Worm (Caenorhabditis elegans) whole organism, L4/young adult: ENCODE measurements around the gene hda-5.

Source experiments
- W03F9.2 ChIP-seq: fragments of 150-350 bp; optimal IDR thresholded peaks from 2 replicates; lab custom pipeline; 2014; ENCODE audit warnings: missing biosample characterization, missing genetic modification characterization
- him-1 ChIP-seq: sonication (generic microtip); optimal IDR thresholded peaks from 2 replicates; lab custom pipeline; 2016; ENCODE audit warnings: missing genotype, missing genetic modification reagents, missing genetic modification characterization, missing compliant biosample characterization

DNA sequence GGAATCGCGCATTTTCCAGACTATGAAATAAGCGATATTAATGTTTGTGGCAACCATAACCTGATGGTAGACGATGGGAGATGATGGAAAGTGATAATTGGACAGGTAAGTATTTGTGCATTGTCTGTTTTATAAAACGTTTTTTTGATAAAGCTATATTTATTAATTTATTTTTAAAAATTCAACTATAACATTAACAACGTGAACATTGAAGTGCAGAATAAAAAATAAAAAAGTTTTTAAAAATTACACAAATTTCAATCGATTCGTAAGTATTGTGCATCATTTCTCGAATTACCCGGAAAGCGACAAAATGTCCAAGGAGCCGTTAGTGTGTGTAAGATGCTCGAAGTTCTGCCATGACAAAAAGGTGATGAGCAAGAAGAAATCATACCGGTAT, 7.4 kb downstream of the hda-5 start, which contains the start of gene jmjd-1.1:
- TF ChIP-seq him-1 (tag; lab: Kevin White, UChicago) (no peak), W03F9.2 (no peak)
